Worm (Caenorhabditis elegans): ENCODE results near the gene urm-1.

DNA sequence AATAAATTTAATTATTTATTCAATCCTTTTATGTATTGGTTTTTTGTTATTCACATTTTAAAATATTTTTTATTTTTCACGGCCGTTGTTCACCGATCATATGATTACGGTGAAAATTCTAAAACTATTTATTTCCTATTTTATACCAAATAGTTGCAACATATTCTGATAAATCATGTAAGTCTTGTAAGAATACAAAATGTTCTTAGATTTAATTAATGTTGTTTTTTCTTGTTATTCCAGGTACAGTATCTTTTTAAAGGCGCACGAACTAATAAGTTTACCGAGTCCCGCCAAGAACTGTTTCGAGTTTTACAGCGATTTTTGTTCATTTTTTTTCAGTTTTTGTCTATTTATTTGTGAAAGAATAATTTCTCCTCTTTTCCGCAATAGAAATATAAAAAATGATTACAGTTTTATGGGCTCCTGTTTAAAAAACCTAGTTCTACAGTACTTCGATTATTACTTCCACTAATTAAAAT, 35.7 kb upstream of the urm-1 start, which contains the start of gene D2045.5:
- no peak for TF ChIP-seq snpc-4 (GFP tag; optimal IDR thresholded peaks at IDR 0.05)
- TF ChIP-seq snpc-4 (tag; optimal IDR thresholded peaks at IDR 0.05): no peak
- no peak for TF ChIP-seq nhr-179 (tag; optimal IDR thresholded peaks at IDR 0.05)
- TF ChIP-seq ets-4 (GFP tag; optimal IDR thresholded peaks at IDR 0.05): no peak
- TF ChIP-seq efl-1 (GFP tag; optimal IDR thresholded peaks at IDR 0.05): peak; percentile 33
- no peak for TF ChIP-seq F49E8.2 (tag; optimal IDR thresholded peaks at IDR 0.05; ENCODE audit: insufficient read depth)
- TF ChIP-seq egrh-3 (GFP tag; IDR thresholded peaks at IDR 0.05): no peak
- no peak for TF ChIP-seq akir-1 (GFP tag; optimal IDR thresholded peaks at IDR 0.05)
- peak; percentile 76 for TF ChIP-seq madf-6 (GFP tag; IDR thresholded peaks at IDR 0.05)
- no peak for TF ChIP-seq Y56A3A.18 (GFP tag; IDR thresholded peaks at IDR 0.05)
- TF ChIP-seq F22D6.2 (tag; optimal IDR thresholded peaks at IDR 0.05): no peak
- no peak for TF ChIP-seq mcd-1 (GFP tag; IDR thresholded peaks at IDR 0.05)
- TF ChIP-seq hsf-1 (GFP tag; IDR thresholded peaks at IDR 0.05): no peak
- no peak for TF ChIP-seq ztf-3 (GFP tag; optimal IDR thresholded peaks at IDR 0.05)
- TF ChIP-seq lin-26 (GFP tag; IDR thresholded peaks at IDR 0.05): no peak
